Worm (Caenorhabditis elegans) whole organism, young adult: ENCODE measurements around the gene F36H1.12.
A peak's percentile ranks its signal among the peaks of the same experiment; 100 is the strongest.

Source experiments
- C17E4.6 ChIP-seq: fragments of 200-800 bp; sonication (Bioruptor generic); IDR thresholded peaks from 2 replicates; pipeline ENCODE4 v1.3.6; 2022; ENCODE audit warnings: missing genetic modification reagents, missing genetic modification characterization, missing compliant biosample characterization
- F10E7.11 ChIP-seq: sonication (generic microtip); optimal IDR thresholded peaks from 2 replicates; lab custom pipeline; 2017; ENCODE audit warnings: mild to moderate bottlenecking, missing genetic modification characterization, moderate library complexity, missing compliant biosample characterization
- F37B4.10 ChIP-seq: fragments of 200-800 bp; sonication (Bioruptor generic); IDR thresholded peaks from 2 replicates; pipeline ENCODE4 v1.3.6; 2022; ENCODE audit warnings: missing genetic modification characterization, missing compliant biosample characterization
- F39B2.1 ChIP-seq: fragments of 200-800 bp; sonication (Bioruptor generic); IDR thresholded peaks from 2 replicates; pipeline ENCODE4 v1.3.6; 2022; ENCODE audit warnings: missing genetic modification reagents, missing genetic modification characterization, missing compliant biosample characterization
- F49E8.2 ChIP-seq: sonication (generic microtip); optimal IDR thresholded peaks from 3 replicates; lab custom pipeline; 2017; ENCODE audit warnings: missing genetic modification characterization, mild to moderate bottlenecking, missing compliant biosample characterization, antibody characterized with exemption, moderate library complexity; ENCODE audit not compliant: insufficient read depth
- Y53G8AR.9 ChIP-seq: fragments of 200-800 bp; sonication (Bioruptor generic); conservative IDR thresholded peaks from 2 replicates; pipeline ENCODE4 v1.3.6; 2022; ENCODE audit warnings: missing genetic modification reagents, missing genetic modification characterization, missing compliant biosample characterization
- ZK185.1 ChIP-seq: sonication (generic microtip); optimal IDR thresholded peaks from 2 replicates; lab custom pipeline; 2016; ENCODE audit warnings: mild to moderate bottlenecking, missing genetic modification characterization, missing compliant biosample characterization; ENCODE audit not compliant: poor library complexity, severe bottlenecking
- aptf-3 ChIP-seq: fragments of 200-800 bp; sonication (Bioruptor generic); IDR thresholded peaks from 2 replicates; pipeline ENCODE4 v1.3.6; 2022; ENCODE audit warnings: missing genetic modification characterization, missing compliant biosample characterization
- athp-1 ChIP-seq: sonication (generic microtip); optimal IDR thresholded peaks from 2 replicates; lab custom pipeline; 2017; ENCODE audit warnings: mild to moderate bottlenecking, missing genetic modification characterization, missing compliant biosample characterization
- attf-3 ChIP-seq: fragments of 200-800 bp; sonication (Bioruptor generic); conservative IDR thresholded peaks from 2 replicates; pipeline ENCODE4 v1.3.6; 2022; ENCODE audit warnings: missing genetic modification reagents, missing genetic modification characterization, missing compliant biosample characterization
- bed-1 ChIP-seq: fragments of 200-800 bp; sonication (Bioruptor generic); IDR thresholded peaks from 2 replicates; pipeline ENCODE4 v1.3.6; 2022; ENCODE audit warnings: missing genetic modification reagents, missing genetic modification characterization, missing compliant biosample characterization
- ccch-3 ChIP-seq: fragments of 200-800 bp; sonication (Bioruptor generic); optimal IDR thresholded peaks from 2 replicates; lab custom pipeline; 2018; ENCODE audit warnings: mild to moderate bottlenecking, missing genetic modification characterization, missing compliant biosample characterization
- cebp-1 ChIP-seq, 2 experiments: fragments of 200-800 bp in 1 of 2; sonication (Bioruptor generic) in 1 of 2; sonication (generic microtip) in 1 of 2; IDR thresholded peaks in 1 of 2; optimal IDR thresholded peaks in 1 of 2; 2 replicates each; pipeline versions ENCODE4 v1.3.6 to Lab custom; 2017 to 2022; ENCODE audit warnings: missing compliant biosample characterization in 2 of 2, missing genetic modification characterization in 2 of 2, mild to moderate bottlenecking in 1 of 2, missing genetic modification reagents in 1 of 2, moderate library complexity in 1 of 2
- ceh-100 ChIP-seq: fragments of 200-800 bp; sonication (Bioruptor generic); IDR thresholded peaks from 2 replicates; pipeline ENCODE4 v1.3.6; 2022; ENCODE audit warnings: missing genetic modification reagents, missing genetic modification characterization, missing compliant biosample characterization
- ceh-91 ChIP-seq: fragments of 200-800 bp; sonication (Bioruptor generic); IDR thresholded peaks from 2 replicates; pipeline ENCODE4 v1.3.6; 2022; ENCODE audit warnings: missing genetic modification reagents, missing genetic modification characterization, missing compliant biosample characterization
- die-1 ChIP-seq: sonication (generic microtip); optimal IDR thresholded peaks from 2 replicates; lab custom pipeline; 2016; ENCODE audit warnings: missing genotype, mild to moderate bottlenecking, missing genetic modification characterization, missing compliant biosample characterization
- dox-1 ChIP-seq: fragments of 200-800 bp; sonication (Bioruptor generic); IDR thresholded peaks from 2 replicates; pipeline ENCODE4 v1.3.6; 2022; ENCODE audit warnings: missing genetic modification reagents, missing genetic modification characterization, missing compliant biosample characterization
- dpff-1 ChIP-seq: sonication (generic microtip); optimal IDR thresholded peaks from 2 replicates; lab custom pipeline; 2017; ENCODE audit warnings: mild to moderate bottlenecking, missing genetic modification characterization, missing compliant biosample characterization
- dpl-1 ChIP-seq: fragments of 150-350 bp; optimal IDR thresholded peaks from 2 replicates; lab custom pipeline; 2014; ENCODE audit warnings: missing biosample characterization, missing genetic modification reagents, missing genetic modification characterization
- egl-18 ChIP-seq: fragments of 200-800 bp; sonication (Bioruptor generic); IDR thresholded peaks from 2 replicates; pipeline ENCODE4 v1.3.6; 2022; ENCODE audit warnings: missing genetic modification reagents, missing genetic modification characterization, missing compliant biosample characterization
- egrh-3 ChIP-seq: fragments of 200-800 bp; sonication (Bioruptor generic); IDR thresholded peaks from 2 replicates; pipeline ENCODE4 v1.3.6; 2022; ENCODE audit warnings: missing genetic modification reagents, missing genetic modification characterization, missing compliant biosample characterization
- ekl-4 ChIP-seq: fragments of 200-800 bp; sonication (Bioruptor generic); IDR thresholded peaks from 2 replicates; pipeline ENCODE4 v1.3.6; 2022; ENCODE audit warnings: missing genetic modification reagents, missing genetic modification characterization, missing compliant biosample characterization
- hlh-12 ChIP-seq: sonication (generic microtip); optimal IDR thresholded peaks from 2 replicates; lab custom pipeline; 2016; ENCODE audit warnings: missing genetic modification characterization, missing compliant biosample characterization
- hmg-1.2 ChIP-seq: fragments of 200-800 bp; sonication (Bioruptor generic); IDR thresholded peaks from 2 replicates; pipeline ENCODE4 v1.3.6; 2022; ENCODE audit warnings: missing genetic modification reagents, missing genetic modification characterization, missing compliant biosample characterization
- hrde-1 ChIP-seq: sonication (generic microtip); optimal IDR thresholded peaks from 2 replicates; lab custom pipeline; 2016; ENCODE audit warnings: missing genetic modification characterization, mild to moderate bottlenecking, missing compliant biosample characterization, moderate library complexity, missing genotype, missing genetic modification reagents, borderline replicate concordance
- let-607 ChIP-seq, 2 experiments: fragments of 200-800 bp in 1 of 2; sonication (Bioruptor generic) in 1 of 2; sonication (generic microtip) in 1 of 2; optimal IDR thresholded peaks; 2 replicates each; lab custom pipeline; 2016 to 2018; ENCODE audit warnings: mild to moderate bottlenecking in 2 of 2, missing compliant biosample characterization in 2 of 2, missing genetic modification characterization in 2 of 2, moderate library complexity in 2 of 2, missing genotype in 1 of 2
- lin-40 ChIP-seq: sonication (generic microtip); optimal IDR thresholded peaks from 2 replicates; lab custom pipeline; 2016; ENCODE audit warnings: missing genetic modification characterization, mild to moderate bottlenecking, missing compliant biosample characterization, missing genotype, missing genetic modification reagents
- mes-4 ChIP-seq: sonication (generic microtip); optimal IDR thresholded peaks from 2 replicates; lab custom pipeline; 2016; ENCODE audit warnings: missing genotype, missing genetic modification characterization, missing compliant biosample characterization
- nfya-1 ChIP-seq: sonication (generic microtip); optimal IDR thresholded peaks from 2 replicates; lab custom pipeline; 2017; ENCODE audit warnings: antibody characterized with exemption, missing compliant biosample characterization, missing genetic modification characterization, borderline replicate concordance; ENCODE audit not compliant: insufficient read depth
- nhr-27 ChIP-seq: fragments of 200-800 bp; sonication (Bioruptor generic); optimal IDR thresholded peaks from 2 replicates; lab custom pipeline; 2018; ENCODE audit warnings: mild to moderate bottlenecking, missing genetic modification characterization, moderate library complexity, missing compliant biosample characterization
- nhr-90 ChIP-seq: sonication (generic microtip); optimal IDR thresholded peaks from 2 replicates; lab custom pipeline; 2016; ENCODE audit warnings: missing genotype, mild to moderate bottlenecking, missing genetic modification characterization, missing compliant biosample characterization
- pha-4 ChIP-seq: fragments of 150-350 bp; sonication (generic microtip); optimal IDR thresholded peaks from 2 replicates; lab custom pipeline; 2014; ENCODE audit warnings: missing biosample characterization, missing genetic modification reagents, missing genetic modification characterization
- sea-2 ChIP-seq: fragments of 200-800 bp; sonication (Bioruptor generic); IDR thresholded peaks from 2 replicates; pipeline ENCODE4 v1.3.6; 2022; ENCODE audit warnings: missing genetic modification characterization, missing compliant biosample characterization
- snpc-3.4 ChIP-seq: sonication (generic microtip); optimal IDR thresholded peaks from 2 replicates; lab custom pipeline; 2017; ENCODE audit warnings: missing genetic modification characterization, mild to moderate bottlenecking, missing compliant biosample characterization, antibody characterized with exemption, moderate library complexity, missing genotype, missing genetic modification reagents
- zim-3 ChIP-seq: sonication (generic microtip); optimal IDR thresholded peaks from 2 replicates; lab custom pipeline; 2017; ENCODE audit warnings: mild to moderate bottlenecking, missing genetic modification characterization, moderate library complexity, missing compliant biosample characterization
- ztf-22 ChIP-seq: fragments of 200-800 bp; sonication (Bioruptor generic); optimal IDR thresholded peaks from 2 replicates; lab custom pipeline; 2018; ENCODE audit warnings: mild to moderate bottlenecking, missing genetic modification characterization, moderate library complexity, missing compliant biosample characterization
- ztf-26 ChIP-seq: sonication (generic microtip); optimal IDR thresholded peaks from 2 replicates; lab custom pipeline; 2017; ENCODE audit warnings: missing genetic modification characterization, missing compliant biosample characterization

The F36H1.12 gene

ce11 chrIV:11049806-11050205 lies 3.7 kb downstream of the F36H1.12 start, which contains the start of gene F36H1.3:
Gene F36H1.3 (plus strand): TSS chrIV:11050128.
- no peak for TF ChIP-seq ztf-26 (tag; lab: Kevin White, UChicago)
- no peak for TF ChIP-seq bed-1
- TF ChIP-seq lin-40 = no peak
- no peak for TF ChIP-seq attf-3
- TF ChIP-seq zim-3 (tag; lab: Kevin White, UChicago) = no peak
- TF ChIP-seq pha-4 = no peak
- TF ChIP-seq ZK185.1 = no peak
- TF ChIP-seq ceh-91 (GFP tag; lab: Robert Waterston, UW) = no peak
- no peak for TF ChIP-seq dpl-1
- no peak for TF ChIP-seq C17E4.6
- no peak for TF ChIP-seq ekl-4
- no peak for TF ChIP-seq F37B4.10 (GFP tag; lab: Robert Waterston, UW)
- TF ChIP-seq nfya-1 (tag; lab: Kevin White, UChicago) = no peak
- TF ChIP-seq let-607 (tag; optimal IDR thresholded peaks at IDR 0.05; lab: Kevin White, UChicago) = no peak
- no peak for TF ChIP-seq F49E8.2 (tag; lab: Kevin White, UChicago)
- no peak for TF ChIP-seq nhr-90 (tag; lab: Kevin White, UChicago)
- no peak for TF ChIP-seq F10E7.11 (tag; lab: Kevin White, UChicago)

ce11 chrIV:11048871-11049270 lies 4.6 kb downstream of the F36H1.12 start, which contains the start of gene F36H1.11:
Gene F36H1.11 (plus strand): TSS chrIV:11049171.
- no peak for TF ChIP-seq egrh-3 (GFP tag; lab: Robert Waterston, UW)
- no peak for TF ChIP-seq ccch-3 (GFP tag; lab: Kevin White, UChicago)

DNA sequence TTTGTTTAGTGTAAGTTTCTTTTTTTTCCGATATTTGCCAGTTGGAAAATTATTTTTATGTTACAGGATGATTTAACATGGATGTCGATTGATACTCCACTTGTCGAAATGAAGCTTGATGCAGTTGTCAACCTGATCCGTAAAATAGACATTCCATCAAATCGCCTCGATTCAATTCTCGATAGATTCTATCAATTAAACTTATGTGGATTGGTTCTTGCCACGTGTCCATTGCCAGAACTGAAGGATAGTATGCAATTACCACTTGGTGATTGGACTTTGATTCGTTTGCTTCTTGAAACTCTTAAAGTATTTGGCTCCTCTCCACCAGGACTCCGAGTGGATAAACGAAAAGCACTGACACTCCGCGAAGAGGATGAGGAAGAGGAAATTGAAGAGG lies 9.1 kb downstream of the F36H1.12 start:
- no peak for TF ChIP-seq egl-18
- TF ChIP-seq hlh-12 = no peak
- no peak for TF ChIP-seq dpff-1 (tag; lab: Kevin White, UChicago)
- no peak for TF ChIP-seq snpc-3.4 (tag; lab: Kevin White, UChicago)
- TF ChIP-seq C17E4.6 = no peak
- TF ChIP-seq egrh-3 (GFP tag; lab: Robert Waterston, UW) = no peak

ce11 chrIV:11038665-11039064 lies 14.8 kb downstream of the F36H1.12 start:
- TF ChIP-seq Y53G8AR.9 (GFP tag; lab: Robert Waterston, UW) (no peak), nhr-27 (no peak), hmg-1.2 (peak; percentile 58; the same call in 1 of the 2 replicates)

- TF ChIP-seq cebp-1 (GFP tag; IDR thresholded peaks at IDR 0.05; lab: Robert Waterston, UW) (no peak), cebp-1 (tag; optimal IDR thresholded peaks at IDR 0.05; lab: Kevin White, UChicago) (no peak), hrde-1 (no peak), ztf-22 (GFP tag; lab: Kevin White, UChicago) (no peak), dox-1 (GFP tag; lab: Robert Waterston, UW) (no peak), mes-4 (tag; lab: Kevin White, UChicago) (no peak), die-1 (tag; lab: Kevin White, UChicago) (no peak), zim-3 (tag; lab: Kevin White, UChicago) (no peak), sea-2 (GFP tag; lab: Robert Waterston, UW) (no peak), F10E7.11 (tag; lab: Kevin White, UChicago) (no peak), ceh-100 (GFP tag; lab: Robert Waterston, UW) (no peak), athp-1 (tag; lab: Kevin White, UChicago) (no peak), F39B2.1 (GFP tag; lab: Robert Waterston, UW) (no peak), aptf-3 (GFP tag; lab: Robert Waterston, UW) (no peak)
Measured at ce11 chrIV:11038618-11038664, 15.1 kb downstream of the F36H1.12 start, which contains the start of gene kdin-1. Gene kdin-1 (plus strand): TSS chrIV:11038655.
